Worm (Caenorhabditis elegans) whole organism, L4/young adult: ENCODE measurements around the gene lig-1.

Experiments used
- dao-5 ChIP-seq: sonication (generic microtip); optimal IDR thresholded peaks from 2 replicates; lab custom pipeline; 2016; ENCODE audit warnings: missing genotype, missing genetic modification characterization, moderate library complexity, missing compliant biosample characterization
- him-1 ChIP-seq: sonication (generic microtip); optimal IDR thresholded peaks from 2 replicates; lab custom pipeline; 2016; ENCODE audit warnings: missing genotype, missing genetic modification reagents, missing genetic modification characterization, missing compliant biosample characterization

DNA sequence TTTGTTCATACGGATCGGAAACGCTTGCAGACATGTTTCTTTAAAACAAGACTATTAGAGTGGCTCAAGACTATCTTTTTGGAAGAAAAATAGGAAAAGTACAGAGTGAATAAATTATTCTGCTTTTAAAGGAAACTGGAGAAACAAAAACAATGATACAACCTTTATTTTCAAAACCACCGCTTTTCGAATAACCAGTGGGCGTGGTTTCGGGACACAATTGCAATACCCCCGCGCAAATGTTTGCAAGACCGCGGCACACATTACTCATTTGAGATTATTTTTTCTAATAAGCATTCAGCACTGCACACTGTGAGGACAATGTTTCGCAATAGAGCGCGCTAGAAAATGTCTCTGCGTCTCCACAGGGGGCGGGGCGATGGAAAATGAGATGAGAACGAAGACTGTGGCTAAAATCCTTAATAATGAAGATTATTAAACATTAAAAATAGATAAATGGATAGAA lies 6.0 kb upstream of the lig-1 start, which contains the start of gene plrg-1:
- TF ChIP-seq him-1 (tag; lab: Kevin White, UChicago), result peak; percentile 33
- peak; percentile 29 for TF ChIP-seq dao-5 (tag; lab: Kevin White, UChicago)
